Worm (Caenorhabditis elegans) whole organism, L4 larva: ENCODE measurements around the gene fbxa-185.

Source experiments
- aha-1 ChIP-seq: fragments of 150-350 bp; peaks from one replicate; lab custom pipeline; 2014; ENCODE audit warnings: missing biosample characterization, missing genetic modification characterization
- nhr-42 ChIP-seq: fragments of 200-800 bp; sonication (Bioruptor generic); IDR thresholded peaks from 2 replicates; pipeline ENCODE4 v1.3.6; 2022; ENCODE audit warnings: missing genetic modification characterization, missing compliant biosample characterization
- nhr-77 ChIP-seq: fragments of 150-350 bp; optimal IDR thresholded peaks from 2 replicates; lab custom pipeline; 2014; ENCODE audit warnings: missing biosample characterization, missing genetic modification characterization
- skn-1 ChIP-seq: fragments of 150-350 bp; optimal IDR thresholded peaks from 2 replicates; lab custom pipeline; 2014; ENCODE audit warnings: missing biosample characterization, missing genetic modification characterization
- spr-3 ChIP-seq: fragments of 200-800 bp; sonication (Bioruptor generic); optimal IDR thresholded peaks from 2 replicates; lab custom pipeline; 2018; ENCODE audit warnings: mild to moderate bottlenecking, missing genetic modification characterization, missing compliant biosample characterization
- unc-62 ChIP-seq, 3 experiments: fragments of 150-350 bp in 1 of 3; sonication (generic microtip); optimal IDR thresholded peaks in 2 of 3; peaks in 1 of 3; 1 replicate in 1 of 3; 2 replicates in 2 of 3; lab custom pipeline; 2014 to 2017; ENCODE audit warnings: missing biosample characterization in 3 of 3, missing genetic modification characterization in 3 of 3, missing genetic modification reagents in 3 of 3, missing genotype in 1 of 3
- zag-1 ChIP-seq: fragments of 150-350 bp; optimal IDR thresholded peaks from 2 replicates; lab custom pipeline; 2014; ENCODE audit warnings: missing biosample characterization, missing genetic modification characterization

DNA sequence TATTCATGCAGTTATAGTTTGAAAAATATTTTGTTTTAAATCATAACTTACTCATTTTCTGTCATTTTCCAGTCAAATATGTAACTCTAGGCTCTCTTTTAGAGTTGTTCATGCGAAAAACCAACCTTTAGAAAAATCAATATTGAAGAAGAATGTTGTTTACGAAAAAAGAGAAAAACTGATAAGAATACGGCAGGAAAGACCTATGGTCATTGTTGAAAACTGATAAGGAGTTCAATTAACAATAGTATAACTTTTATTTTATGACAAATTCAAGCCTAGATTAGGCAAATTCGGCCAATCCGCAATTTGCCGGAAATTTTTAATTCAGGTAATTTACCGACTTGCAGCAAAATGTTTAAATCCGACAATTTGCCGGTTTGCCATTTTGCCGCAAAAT lies 45.2 kb downstream of the fbxa-185 start, which contains the start of gene Y20C6A.1:
- TF ChIP-seq spr-3 (GFP tag; lab: Kevin White, UChicago): no peak
- TF ChIP-seq zag-1: no peak
- no peak for TF ChIP-seq skn-1 (tag; lab: Kevin White, UChicago)
- no peak for TF ChIP-seq nhr-77 (tag; lab: Kevin White, UChicago)
- no peak for TF ChIP-seq nhr-42 (GFP tag; lab: Robert Waterston, UW)
- peak in 1 of 2 experiments; percentile 69 for TF ChIP-seq unc-62 (GFP tag; optimal IDR thresholded peaks at IDR 0.05 in 1 of 2; lab: Kevin White, UChicago)
- no peak for TF ChIP-seq unc-62 (tag; optimal IDR thresholded peaks at IDR 0.05; lab: Kevin White, UChicago)
- TF ChIP-seq aha-1 (tag; lab: Kevin White, UChicago): no peak
